Worm (Caenorhabditis elegans) whole organism, L4 larva: ENCODE measurements around the gene Y71H10B.1.

Experiments
- D1046.2 ChIP-seq: fragments of 200-800 bp; sonication (Bioruptor generic); IDR thresholded peaks from 2 replicates; pipeline ENCODE4 v1.3.6; 2022; ENCODE audit warnings: missing genetic modification characterization, missing compliant biosample characterization
- T26A8.4 ChIP-seq: fragments of 200-800 bp; sonication (Bioruptor generic); IDR thresholded peaks from 2 replicates; pipeline ENCODE4 v1.3.6; 2022; ENCODE audit warnings: missing genetic modification characterization, missing compliant biosample characterization
- Y105C5A.15 ChIP-seq: fragments of 200-800 bp; sonication (Bioruptor generic); IDR thresholded peaks from 2 replicates; pipeline ENCODE4 v1.3.6; 2022; ENCODE audit warnings: missing genetic modification characterization, missing compliant biosample characterization
- Y48G9A.11 ChIP-seq: fragments of 200-800 bp; sonication (Bioruptor generic); IDR thresholded peaks from 2 replicates; pipeline ENCODE4 v1.3.6; 2022; ENCODE audit warnings: missing genetic modification reagents, missing genetic modification characterization, missing compliant biosample characterization
- ZK546.5 ChIP-seq, 2 experiments: sonication (generic microtip); optimal IDR thresholded peaks; 2 replicates each; lab custom pipeline; 2017; ENCODE audit warnings: missing biosample characterization in 2 of 2, missing genetic modification characterization in 2 of 2
- aha-1 ChIP-seq: fragments of 150-350 bp; peaks from one replicate; lab custom pipeline; 2014; ENCODE audit warnings: missing biosample characterization, missing genetic modification characterization
- ama-1 ChIP-seq: fragments of 150-350 bp; optimal IDR thresholded peaks from 2 replicates; lab custom pipeline; 2014; ENCODE audit warnings: inconsistent platforms, mixed read lengths
- ceh-20 ChIP-seq: fragments of 200-800 bp; sonication (Bioruptor generic); IDR thresholded peaks from 2 replicates; pipeline ENCODE4 v1.3.6; 2022; ENCODE audit warnings: missing genetic modification reagents, missing genetic modification characterization, missing compliant biosample characterization
- ceh-32 ChIP-seq: sonication (generic microtip); optimal IDR thresholded peaks from 2 replicates; lab custom pipeline; 2016; ENCODE audit warnings: mild to moderate bottlenecking, missing genetic modification characterization, missing compliant biosample characterization; ENCODE audit not compliant: poor library complexity
- ceh-44 ChIP-seq: fragments of 200-800 bp; sonication (Bioruptor generic); IDR thresholded peaks from 2 replicates; pipeline ENCODE4 v1.3.6; 2022; ENCODE audit warnings: missing genetic modification reagents, missing genetic modification characterization, missing compliant biosample characterization
- ceh-62 ChIP-seq: sonication (generic microtip); optimal IDR thresholded peaks from 2 replicates; lab custom pipeline; 2017; ENCODE audit warnings: missing biosample characterization, missing genetic modification characterization
- ctbp-1 ChIP-seq: fragments of 200-800 bp; sonication (Bioruptor generic); IDR thresholded peaks from 2 replicates; pipeline ENCODE4 v1.3.6; 2022; ENCODE audit warnings: missing genetic modification reagents, missing genetic modification characterization, missing compliant biosample characterization
- daf-16 ChIP-seq, 3 experiments: sonication (generic microtip); optimal IDR thresholded peaks; 2 replicates each; lab custom pipeline; 2016 to 2017; ENCODE audit warnings: missing genetic modification characterization in 3 of 3, missing genetic modification reagents in 3 of 3, mild to moderate bottlenecking in 2 of 3, missing compliant biosample characterization in 2 of 3, missing biosample characterization in 1 of 3, moderate library complexity in 1 of 3
- daf-8 ChIP-seq: fragments of 200-800 bp; sonication (Bioruptor generic); IDR thresholded peaks from 2 replicates; pipeline ENCODE4 v1.3.6; 2022; ENCODE audit warnings: missing genetic modification characterization, missing compliant biosample characterization
- dmd-8 ChIP-seq: fragments of 200-800 bp; sonication (Bioruptor generic); IDR thresholded peaks from 2 replicates; pipeline ENCODE4 v1.3.6; 2022; ENCODE audit warnings: missing genetic modification characterization, missing compliant biosample characterization
- dmd-9 ChIP-seq: fragments of 200-800 bp; sonication (Bioruptor generic); IDR thresholded peaks from 2 replicates; pipeline ENCODE4 v1.3.6; 2022; ENCODE audit warnings: missing genetic modification reagents, missing genetic modification characterization, missing compliant biosample characterization
- dpl-1 ChIP-seq: fragments of 150-350 bp; optimal IDR thresholded peaks from 2 replicates; lab custom pipeline; 2014; ENCODE audit warnings: missing biosample characterization, missing genetic modification reagents, missing genetic modification characterization
- duxl-1 ChIP-seq: sonication (generic microtip); optimal IDR thresholded peaks from 2 replicates; lab custom pipeline; 2016; ENCODE audit warnings: mild to moderate bottlenecking, missing genetic modification characterization, moderate library complexity, missing compliant biosample characterization; ENCODE audit not compliant: poor library complexity
- dve-1 ChIP-seq: sonication (generic microtip); optimal IDR thresholded peaks from 2 replicates; lab custom pipeline; 2017; ENCODE audit warnings: antibody characterized with exemption, mild to moderate bottlenecking, missing genetic modification characterization, missing compliant biosample characterization; ENCODE audit not compliant: insufficient read depth
- lim-7 ChIP-seq: fragments of 200-800 bp; sonication (Bioruptor generic); IDR thresholded peaks from 2 replicates; pipeline ENCODE4 v1.3.6; 2022; ENCODE audit warnings: missing genetic modification characterization, missing compliant biosample characterization
- lin-1 ChIP-seq: fragments of 200-800 bp; sonication (Bioruptor generic); IDR thresholded peaks from 2 replicates; pipeline ENCODE4 v1.3.6; 2022; ENCODE audit warnings: missing genetic modification reagents, missing genetic modification characterization, missing compliant biosample characterization
- lin-13 ChIP-seq: fragments of 150-350 bp; optimal IDR thresholded peaks from 2 replicates; lab custom pipeline; 2014; ENCODE audit warnings: missing biosample characterization, missing genetic modification reagents, missing genetic modification characterization
- lin-15B ChIP-seq: fragments of 150-350 bp; sonication (generic microtip); optimal IDR thresholded peaks from 3 replicates; lab custom pipeline; 2014; ENCODE audit warnings: missing biosample characterization, missing genetic modification characterization
- lin-38 ChIP-seq: fragments of 200-800 bp; sonication (Bioruptor generic); IDR thresholded peaks from 2 replicates; pipeline ENCODE4 v1.3.6; 2022; ENCODE audit warnings: missing genetic modification reagents, missing genetic modification characterization, missing compliant biosample characterization
- lsy-2 ChIP-seq, 2 experiments: fragments of 150-350 bp in 1 of 2; sonication (generic microtip) in 1 of 2; optimal IDR thresholded peaks; 2 replicates each; lab custom pipeline; 2014 to 2017; ENCODE audit warnings: missing biosample characterization in 2 of 2, missing genetic modification characterization in 2 of 2
- madf-5 ChIP-seq, 2 experiments: fragments of 200-800 bp; sonication (Bioruptor generic); IDR thresholded peaks; 2 replicates each; pipeline ENCODE4 v1.3.6; 2022; ENCODE audit warnings: missing compliant biosample characterization in 2 of 2, missing genetic modification characterization in 2 of 2
- madf-9 ChIP-seq: fragments of 200-800 bp; sonication (Bioruptor generic); conservative IDR thresholded peaks from 2 replicates; pipeline ENCODE4 v1.3.6; 2022; ENCODE audit warnings: missing genetic modification reagents, missing genetic modification characterization, missing compliant biosample characterization
- mdl-1 ChIP-seq, 2 experiments: fragments of 150-350 bp in 1 of 2; sonication (generic microtip) in 1 of 2; optimal IDR thresholded peaks; 2 replicates each; lab custom pipeline; 2014 to 2017; ENCODE audit warnings: missing biosample characterization in 2 of 2, missing genetic modification characterization in 2 of 2
- mdt-29 ChIP-seq: fragments of 200-800 bp; sonication (Bioruptor generic); IDR thresholded peaks from 2 replicates; pipeline ENCODE4 v1.3.6; 2022; ENCODE audit warnings: missing genetic modification reagents, missing genetic modification characterization, missing compliant biosample characterization
- mxl-3 ChIP-seq: fragments of 200-800 bp; sonication (Bioruptor generic); optimal IDR thresholded peaks from 2 replicates; lab custom pipeline; 2018; ENCODE audit warnings: mild to moderate bottlenecking, missing genetic modification characterization, missing compliant biosample characterization
- nhr-102 ChIP-seq: sonication (generic microtip); optimal IDR thresholded peaks from 2 replicates; lab custom pipeline; 2016; ENCODE audit warnings: mild to moderate bottlenecking, missing genetic modification characterization, moderate library complexity, missing compliant biosample characterization
- nhr-111 ChIP-seq: fragments of 200-800 bp; sonication (Bioruptor generic); optimal IDR thresholded peaks from 2 replicates; lab custom pipeline; 2018; ENCODE audit warnings: mild to moderate bottlenecking, missing genetic modification characterization, missing compliant biosample characterization
- nhr-25 ChIP-seq: sonication (generic microtip); optimal IDR thresholded peaks from 2 replicates; lab custom pipeline; 2017; ENCODE audit warnings: missing genetic modification characterization, mild to moderate bottlenecking, missing compliant biosample characterization, antibody characterized with exemption, moderate library complexity, borderline replicate concordance; ENCODE audit not compliant: insufficient read depth
- nhr-41 ChIP-seq: fragments of 200-800 bp; sonication (Bioruptor generic); IDR thresholded peaks from 2 replicates; pipeline ENCODE4 v1.3.6; 2022; ENCODE audit warnings: missing genetic modification reagents, missing genetic modification characterization, missing compliant biosample characterization
- nhr-42 ChIP-seq: fragments of 200-800 bp; sonication (Bioruptor generic); IDR thresholded peaks from 2 replicates; pipeline ENCODE4 v1.3.6; 2022; ENCODE audit warnings: missing genetic modification characterization, missing compliant biosample characterization
- nhr-76 ChIP-seq: fragments of 150-350 bp; optimal IDR thresholded peaks from 2 replicates; lab custom pipeline; 2014; ENCODE audit warnings: missing biosample characterization, missing genetic modification characterization
- nhr-77 ChIP-seq: fragments of 150-350 bp; optimal IDR thresholded peaks from 2 replicates; lab custom pipeline; 2014; ENCODE audit warnings: missing biosample characterization, missing genetic modification characterization
- php-3 ChIP-seq: fragments of 200-800 bp; sonication (Bioruptor generic); IDR thresholded peaks from 2 replicates; pipeline ENCODE4 v1.3.6; 2022; ENCODE audit warnings: missing genetic modification reagents, missing genetic modification characterization, missing compliant biosample characterization
- pqm-1 ChIP-seq: sonication (generic microtip); optimal IDR thresholded peaks from 2 replicates; lab custom pipeline; 2017; ENCODE audit warnings: missing biosample characterization, missing genetic modification characterization
- rbr-2 ChIP-seq: sonication (generic microtip); optimal IDR thresholded peaks from 2 replicates; lab custom pipeline; 2016; ENCODE audit warnings: missing genotype, missing genetic modification characterization, missing compliant biosample characterization
- sdz-12 ChIP-seq: fragments of 200-800 bp; sonication (Bioruptor generic); optimal IDR thresholded peaks from 2 replicates; lab custom pipeline; 2018; ENCODE audit warnings: mild to moderate bottlenecking, missing genetic modification characterization, missing compliant biosample characterization
- skn-1 ChIP-seq: fragments of 150-350 bp; optimal IDR thresholded peaks from 2 replicates; lab custom pipeline; 2014; ENCODE audit warnings: missing biosample characterization, missing genetic modification characterization
- snpc-1.2 ChIP-seq: fragments of 200-800 bp; sonication (Bioruptor generic); IDR thresholded peaks from 2 replicates; pipeline ENCODE4 v1.3.6; 2022; ENCODE audit warnings: missing genetic modification reagents, missing genetic modification characterization, missing compliant biosample characterization
- spr-1 ChIP-seq: sonication (generic microtip); optimal IDR thresholded peaks from 2 replicates; lab custom pipeline; 2016; ENCODE audit warnings: mild to moderate bottlenecking, missing genetic modification characterization, missing compliant biosample characterization
- spr-3 ChIP-seq: fragments of 200-800 bp; sonication (Bioruptor generic); optimal IDR thresholded peaks from 2 replicates; lab custom pipeline; 2018; ENCODE audit warnings: mild to moderate bottlenecking, missing genetic modification characterization, missing compliant biosample characterization
- unc-130 ChIP-seq: sonication (generic microtip); optimal IDR thresholded peaks from 2 replicates; lab custom pipeline; 2016; ENCODE audit warnings: missing genetic modification reagents, missing genetic modification characterization, missing compliant biosample characterization
- vab-7 ChIP-seq: fragments of 200-800 bp; sonication (Bioruptor generic); IDR thresholded peaks from 2 replicates; pipeline ENCODE4 v1.3.6; 2022; ENCODE audit warnings: missing genetic modification reagents, missing genetic modification characterization, missing compliant biosample characterization
- zag-1 ChIP-seq: fragments of 150-350 bp; optimal IDR thresholded peaks from 2 replicates; lab custom pipeline; 2014; ENCODE audit warnings: missing biosample characterization, missing genetic modification characterization
- zip-2 ChIP-seq: fragments of 150-350 bp; optimal IDR thresholded peaks from 2 replicates; lab custom pipeline; 2014; ENCODE audit warnings: missing biosample characterization, missing genetic modification characterization
- ztf-7 ChIP-seq: fragments of 150-350 bp; optimal IDR thresholded peaks from 2 replicates; lab custom pipeline; 2014; ENCODE audit warnings: missing biosample characterization, missing genetic modification characterization

The Y71H10B.1 gene

DNA sequence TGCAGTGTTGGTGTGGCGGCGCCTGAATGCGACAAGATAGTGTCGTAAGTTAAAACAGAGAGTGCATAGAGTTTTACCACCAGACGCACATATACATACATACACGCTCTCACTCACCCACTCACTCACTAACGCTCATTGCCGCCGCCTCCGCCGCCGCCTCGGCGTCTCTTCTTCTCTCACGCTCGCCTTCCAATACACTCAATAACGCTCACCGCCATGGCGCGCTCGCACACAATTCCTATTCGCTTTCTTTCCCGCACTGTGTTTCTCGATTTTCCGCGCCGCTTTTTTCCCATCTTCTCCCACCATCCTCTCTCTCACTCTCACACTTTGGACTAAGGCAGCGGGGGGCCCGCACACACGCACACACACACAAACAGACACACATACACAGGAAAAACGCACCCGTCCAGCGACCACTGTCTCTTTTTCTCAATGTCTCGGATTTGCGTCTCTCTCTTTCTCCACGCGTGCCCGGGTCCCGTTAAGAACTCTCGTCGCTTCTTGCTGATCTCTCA is 12.4 kb upstream of the Y71H10B.1 start, which contains the start of gene kin-29 (continued):
- TF ChIP-seq ceh-32 (tag; lab: Kevin White, UChicago) (peak; percentile 46), nhr-42 (GFP tag; lab: Robert Waterston, UW) (no peak), spr-3 (peak; percentile 34), nhr-25 (tag; lab: Kevin White, UChicago) (peak; percentile 87), D1046.2 (GFP tag; lab: Robert Waterston, UW) (no peak), zip-2 (tag; lab: Kevin White, UChicago) (peak; percentile 44), T26A8.4 (GFP tag; lab: Robert Waterston, UW) (peak; percentile 82), unc-130 (GFP tag; lab: Kevin White, UChicago) (no peak), ama-1 (peak; percentile 23), lin-15B (tag; lab: Kevin White, UChicago) (no peak), lin-13 (peak; percentile 56), daf-8 (GFP tag; lab: Robert Waterston, UW) (no peak), ztf-7 (peak; percentile 31), nhr-76 (peak; percentile 34), dve-1 (tag; lab: Kevin White, UChicago) (peak; percentile 93), ctbp-1 (GFP tag; lab: Robert Waterston, UW) (peak; percentile 89), mdl-1 (tag; optimal IDR thresholded peaks at IDR 0.05; lab: Kevin White, UChicago) (peak; percentile 72 to 93), mdt-29 (GFP tag; lab: Robert Waterston, UW) (no peak), ceh-44 (GFP tag; lab: Robert Waterston, UW) (no peak), skn-1 (no peak), dpl-1 (GFP tag; lab: Kevin White, UChicago) (peak; percentile 39), vab-7 (GFP tag; lab: Robert Waterston, UW) (peak; percentile 54; the same call in 1 of the 2 replicates), nhr-77 (peak; percentile 67), ceh-62 (tag; lab: Kevin White, UChicago) (no peak), lin-38 (GFP tag; lab: Robert Waterston, UW) (no peak; the same call in 1 of the 2 replicates), rbr-2 (tag; lab: Kevin White, UChicago) (peak; percentile 95), nhr-41 (peak; percentile 5; the same call in 1 of the 2 replicates), mxl-3 (peak; percentile 85), dmd-9 (GFP tag; lab: Robert Waterston, UW) (peak; percentile 62; the same call in 1 of the 2 replicates), snpc-1.2 (GFP tag; lab: Robert Waterston, UW) (0 out of 2 replicates have a peak, but pooled peaks have one; percentile 18), php-3 (peak; percentile 61), pqm-1 (tag; lab: Kevin White, UChicago) (peak; percentile 24), daf-16 (GFP tag; optimal IDR thresholded peaks at IDR 0.05; lab: Kevin White, UChicago) (peak; percentile 68 to 79), daf-16 (tag; optimal IDR thresholded peaks at IDR 0.05; lab: Kevin White, UChicago) (peak; percentile 79), madf-9 (peak; percentile 90), ZK546.5 (tag; optimal IDR thresholded peaks at IDR 0.05; lab: Kevin White, UChicago) (no peak), dmd-8 (GFP tag; lab: Robert Waterston, UW) (no peak), lin-1 (GFP tag; lab: Robert Waterston, UW) (peak; percentile 37; the same call in 1 of the 2 replicates), Y105C5A.15 (GFP tag; lab: Robert Waterston, UW) (no peak), sdz-12 (no peak), Y48G9A.11 (GFP tag; lab: Robert Waterston, UW) (no peak), aha-1 (tag; lab: Kevin White, UChicago) (peak; percentile 99), nhr-111 (GFP tag; lab: Kevin White, UChicago) (no peak), nhr-102 (tag; lab: Kevin White, UChicago) (peak; percentile 64), zag-1 (tag; lab: Kevin White, UChicago) (no peak), ceh-20 (GFP tag; lab: Robert Waterston, UW) (0 out of 2 replicates have a peak, but pooled peaks have one; percentile 48), lim-7 (GFP tag; lab: Robert Waterston, UW) (no peak), duxl-1 (tag; lab: Kevin White, UChicago) (peak; percentile 53), madf-5 (GFP tag; IDR thresholded peaks at IDR 0.05; lab: Robert Waterston, UW) (no peak), lsy-2 (tag; optimal IDR thresholded peaks at IDR 0.05; lab: Kevin White, UChicago) (peak; percentile 53 to 59), spr-1 (peak; percentile 80)
